Fruit fly (Drosophila melanogaster): ENCODE data around the gene beta-PheRS.
A peak's percentile ranks its signal among the peaks of the same experiment; 100 is the strongest.

beta-PheRS gene

dm6 chr3R:24279291-24279690 lies 26.8 kb upstream of the beta-PheRS start, which contains the start of gene shps (continued):
- TF ChIP-seq Dip2 (GFP tag; IDR thresholded peaks at IDR 0.05), result no peak
- no peak for TF ChIP-seq CG17359 (tag; optimal IDR thresholded peaks at IDR 0.05)
- TF ChIP-seq CG1603 (tag; optimal IDR thresholded peaks at IDR 0.05), result peak; percentile 3
- peak; percentile 92 for TF ChIP-seq hb (GFP tag; IDR thresholded peaks at IDR 0.05; ENCODE audit: partially characterized antibody)
- TF ChIP-seq CG13287 (GFP tag; IDR thresholded peaks at IDR 0.05; ENCODE audit: partially characterized antibody), result peak; percentile 73
- peak; percentile 100 for TF ChIP-seq CG6654 (GFP tag; optimal IDR thresholded peaks at IDR 0.05)
- TF ChIP-seq nerfin-2 (GFP tag; IDR thresholded peaks at IDR 0.05; ENCODE audit: partially characterized antibody), result peak; percentile 96
- TF ChIP-seq lov (optimal IDR thresholded peaks at IDR 0.05), result no peak
- 0 out of 3 replicates have a peak, but pooled peaks have one; percentile 36 for TF ChIP-seq lov (GFP tag; IDR thresholded peaks at IDR 0.05)
- 0 out of 3 replicates have a peak, but pooled peaks have one; percentile 28 for TF ChIP-seq Optix (GFP tag; IDR thresholded peaks at IDR 0.05)
- TF ChIP-seq z (GFP tag; IDR thresholded peaks at IDR 0.05), result 0 out of 3 replicates have a peak, but pooled peaks have one; percentile 30
- TF ChIP-seq Dp (GFP tag; optimal IDR thresholded peaks at IDR 0.05), result peak; percentile 98
- 0 out of 3 replicates have a peak, but pooled peaks have one; percentile 14 for TF ChIP-seq CG6175 (GFP tag; IDR thresholded peaks at IDR 0.05)
- TF ChIP-seq HLH54F (GFP tag; optimal IDR thresholded peaks at IDR 0.05), result no peak
- peak; percentile 75 for TF ChIP-seq sna (GFP tag; IDR thresholded peaks at IDR 0.05; ENCODE audit: partially characterized antibody)
- no peak for TF ChIP-seq Usf (GFP tag; optimal IDR thresholded peaks at IDR 0.05)
- TF ChIP-seq HmgZ (tag; optimal IDR thresholded peaks at IDR 0.05), result peak; percentile 36
- no peak for TF ChIP-seq CG2116 (GFP tag; optimal IDR thresholded peaks at IDR 0.05)
- no peak for TF ChIP-seq Jarid2 (GFP tag; optimal IDR thresholded peaks at IDR 0.05)
- TF ChIP-seq CG34422 (GFP tag; IDR thresholded peaks at IDR 0.05), result 0 out of 3 replicates have a peak, but pooled peaks have one; percentile 19
- no peak for TF ChIP-seq stc (GFP tag; IDR thresholded peaks at IDR 0.05)
- peak; percentile 54 for TF ChIP-seq Lhr (GFP tag; optimal IDR thresholded peaks at IDR 0.05)
- TF ChIP-seq CG17912 (GFP tag; optimal IDR thresholded peaks at IDR 0.05), result no peak
- TF ChIP-seq chinmo (GFP tag; IDR thresholded peaks at IDR 0.05; ENCODE audit: partially characterized antibody), result 0 out of 4 replicates have a peak, but pooled peaks have one; percentile 40
- TF ChIP-seq ato (GFP tag; IDR thresholded peaks at IDR 0.05; ENCODE audit: partially characterized antibody), result peak; percentile 96
- TF ChIP-seq Scr (GFP tag; IDR thresholded peaks at IDR 0.05; ENCODE audit: partially characterized antibody), result peak; percentile 78
- peak; percentile 30; the same call in 1 of the 3 replicates for TF ChIP-seq zen2 (GFP tag; IDR thresholded peaks at IDR 0.05; ENCODE audit: partially characterized antibody)
- TF ChIP-seq Tbp (GFP tag; optimal IDR thresholded peaks at IDR 0.05), result peak; percentile 91
- peak; percentile 88 for TF ChIP-seq Opbp (GFP tag; IDR thresholded peaks at IDR 0.05; ENCODE audit: partially characterized antibody)
- peak; percentile 50; the same call in 1 of the 2 replicates for TF ChIP-seq unc-4 (GFP tag; IDR thresholded peaks at IDR 0.05; ENCODE audit: partially characterized antibody)
- TF ChIP-seq knrl (GFP tag; IDR thresholded peaks at IDR 0.05; ENCODE audit: partially characterized antibody), result peak; percentile 72; the same call in 2 of the 3 replicates
- TF ChIP-seq CG14860 (GFP tag; IDR thresholded peaks at IDR 0.05; ENCODE audit: partially characterized antibody), result peak; percentile 94
- peak; percentile 92 for TF ChIP-seq mld (GFP tag; IDR thresholded peaks at IDR 0.05; ENCODE audit: partially characterized antibody)
- peak; percentile 23; the same call in 1 of the 2 replicates for TF ChIP-seq hbn (GFP tag; IDR thresholded peaks at IDR 0.05; ENCODE audit: partially characterized antibody)
- peak; percentile 75 for TF ChIP-seq amos (GFP tag; IDR thresholded peaks at IDR 0.05; ENCODE audit: partially characterized antibody)
- peak; percentile 4 for TF ChIP-seq stwl (tag; optimal IDR thresholded peaks at IDR 0.05)
- TF ChIP-seq zfh2 (GFP tag; optimal IDR thresholded peaks at IDR 0.05), result no peak
- TF ChIP-seq CG8290 (GFP tag; optimal IDR thresholded peaks at IDR 0.05), result peak; percentile 45
- peak in 1 of 2 experiments; percentile 61 for TF ChIP-seq CG8290 (tag; optimal IDR thresholded peaks at IDR 0.05)
- peak; percentile 98 for TF ChIP-seq CG6791 (GFP tag; IDR thresholded peaks at IDR 0.05; ENCODE audit: partially characterized antibody)
- peak; percentile 98 for TF ChIP-seq HLH4C (GFP tag; IDR thresholded peaks at IDR 0.05; ENCODE audit: partially characterized antibody)
- no peak for TF ChIP-seq CG8388 (GFP tag; optimal IDR thresholded peaks at IDR 0.05)
- TF ChIP-seq CG34224 (GFP tag; IDR thresholded peaks at IDR 0.05; ENCODE audit: partially characterized antibody), result peak; percentile 71
- TF ChIP-seq CG42726 (GFP tag; IDR thresholded peaks at IDR 0.05; ENCODE audit: partially characterized antibody), result peak; percentile 68
- no peak for TF ChIP-seq CG1792 (GFP tag; optimal IDR thresholded peaks at IDR 0.05)
- no peak for TF ChIP-seq CG12155 (GFP tag; optimal IDR thresholded peaks at IDR 0.05)
- peak; percentile 71 for TF ChIP-seq inv (GFP tag; IDR thresholded peaks at IDR 0.05; ENCODE audit: partially characterized antibody)

All from whole organism, embryonic.